Worm (Caenorhabditis elegans) whole organism, L4 larva: ENCODE data around the gene R151.10.

Experiments used
- dve-1 ChIP-seq: sonication (generic microtip); optimal IDR thresholded peaks from 2 replicates; lab custom pipeline; 2017; ENCODE audit warnings: antibody characterized with exemption, mild to moderate bottlenecking, missing genetic modification characterization, missing compliant biosample characterization; ENCODE audit not compliant: insufficient read depth
- php-3 ChIP-seq: fragments of 200-800 bp; sonication (Bioruptor generic); IDR thresholded peaks from 2 replicates; pipeline ENCODE4 v1.3.6; 2022; ENCODE audit warnings: missing genetic modification reagents, missing genetic modification characterization, missing compliant biosample characterization

DNA sequence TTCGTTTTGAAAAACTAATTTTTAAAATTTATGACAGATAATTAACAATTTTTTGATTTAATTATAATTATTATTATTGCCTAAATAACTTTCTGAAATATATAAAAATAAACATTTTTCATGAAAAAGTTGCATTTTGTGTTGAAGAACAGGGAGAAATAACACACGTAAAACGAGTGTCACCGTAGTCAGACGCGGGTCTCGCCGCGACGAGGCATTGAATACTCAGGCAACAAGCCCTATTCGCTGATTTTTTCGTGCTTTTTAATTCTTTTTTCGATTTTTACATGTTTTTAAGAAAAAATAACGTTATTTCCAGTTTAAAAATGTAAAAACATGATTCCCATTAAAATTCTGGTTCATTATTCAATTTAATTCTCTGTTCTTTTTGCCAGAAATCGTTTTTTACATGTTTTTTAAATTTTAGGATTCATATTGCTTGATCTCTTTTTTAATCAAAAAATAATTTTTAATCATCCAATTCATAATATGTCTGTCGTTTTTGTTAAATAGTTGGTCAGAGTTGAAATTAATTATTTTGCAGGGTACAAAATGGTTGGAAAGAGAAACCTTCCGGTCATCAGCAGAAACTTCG lies 22.7 kb downstream of the R151.10 start, which contains the start of gene rpl-6:
- TF ChIP-seq dve-1 (tag; lab: Kevin White, UChicago): peak; percentile 86
- no peak for TF ChIP-seq php-3 (GFP tag; lab: Robert Waterston, UW)
